Fruit fly (Drosophila melanogaster) whole organism, embryonic: ENCODE measurements around the gene Ms.
A peak's percentile ranks its signal among the peaks of the same experiment; 100 is the strongest.

Source experiments
- ATbp ChIP-seq: fragments of 200-800 bp; sonication (Bioruptor generic); optimal IDR thresholded peaks from 2 replicates; lab custom pipeline; 2017; ENCODE audit warnings: missing biosample characterization, mild to moderate bottlenecking, missing genetic modification characterization, missing genetic modification reagents
- Adf1 ChIP-seq: fragments of 200-800 bp; sonication (Bioruptor generic); IDR thresholded peaks from 2 replicates; pipeline ENCODE4 v1.3.6; 2022; ENCODE audit warnings: missing biosample characterization, missing genetic modification characterization
- BEAF-32 ChIP-seq: fragments of 200-800 bp; sonication (Bioruptor generic); optimal IDR thresholded peaks from 3 replicates; lab custom pipeline; 2017; ENCODE audit warnings: missing biosample characterization, missing genetic modification characterization, mild to moderate bottlenecking, moderate library complexity, missing genetic modification reagents
- BtbVII ChIP-seq: fragments of 200-800 bp; sonication (Bioruptor generic); optimal IDR thresholded peaks from 3 replicates; lab custom pipeline; 2017; ENCODE audit warnings: missing biosample characterization, mild to moderate bottlenecking, missing genetic modification characterization
- CG10321 ChIP-seq: fragments of 200-800 bp; sonication (Bioruptor generic); IDR thresholded peaks from 2 replicates; pipeline ENCODE4 v1.3.6; 2022; ENCODE audit warnings: missing biosample characterization, missing genetic modification characterization
- CG12659 ChIP-seq: fragments of 200-800 bp; sonication (Bioruptor generic); optimal IDR thresholded peaks from 3 replicates; lab custom pipeline; 2017; ENCODE audit warnings: mild to moderate bottlenecking, missing biosample characterization, missing genetic modification reagents, missing genetic modification characterization
- CG18599 ChIP-seq: fragments of 200-800 bp; sonication (Bioruptor generic); optimal IDR thresholded peaks from 3 replicates; lab custom pipeline; 2017; ENCODE audit warnings: missing biosample characterization, missing genetic modification characterization, mild to moderate bottlenecking, moderate library complexity, missing genetic modification reagents
- CG2889 ChIP-seq: fragments of 200-800 bp; sonication (Bioruptor generic); IDR thresholded peaks from 3 replicates; pipeline ENCODE4 v1.3.6; 2022; ENCODE audit warnings: missing biosample characterization, missing genetic modification characterization
- CG3281 ChIP-seq: fragments of 200-800 bp; sonication (Bioruptor generic); optimal IDR thresholded peaks from 3 replicates; lab custom pipeline; 2017; ENCODE audit warnings: missing biosample characterization, mild to moderate bottlenecking, missing genetic modification characterization
- CG3407 ChIP-seq: fragments of 200-800 bp; sonication (Bioruptor generic); optimal IDR thresholded peaks from 2 replicates; lab custom pipeline; 2018; ENCODE audit warnings: missing biosample characterization, mild to moderate bottlenecking, missing genetic modification characterization
- CG3726 ChIP-seq: fragments of 200-800 bp; sonication (Bioruptor generic); IDR thresholded peaks from 3 replicates; pipeline ENCODE4, ENCODE4 v1.3.6; 2022; ENCODE audit warnings: missing biosample characterization, missing genetic modification characterization
- CG4404 ChIP-seq: fragments of 200-800 bp; sonication (Bioruptor generic); IDR thresholded peaks from 2 replicates; pipeline ENCODE4 v1.3.6; 2022; ENCODE audit warnings: missing biosample characterization, missing genetic modification characterization
- CG4424 ChIP-seq: fragments of 200-800 bp; sonication (Bioruptor generic); optimal IDR thresholded peaks from 3 replicates; lab custom pipeline; 2016; ENCODE audit warnings: missing biosample characterization, missing genetic modification characterization
- CG4617 ChIP-seq: fragments of 200-800 bp; sonication (Bioruptor generic); optimal IDR thresholded peaks from 3 replicates; lab custom pipeline; 2016; ENCODE audit warnings: missing biosample characterization, missing genetic modification characterization, borderline replicate concordance
- CG6854 ChIP-seq: fragments of 200-800 bp; sonication (Bioruptor generic); optimal IDR thresholded peaks from 3 replicates; lab custom pipeline; 2017; ENCODE audit warnings: missing biosample characterization, mild to moderate bottlenecking, missing genetic modification characterization
- CG7271 ChIP-seq: fragments of 200-800 bp; sonication (Bioruptor generic); optimal IDR thresholded peaks from 2 replicates; lab custom pipeline; 2018; ENCODE audit warnings: missing biosample characterization, mild to moderate bottlenecking, missing genetic modification characterization, moderate library complexity
- CG8359 ChIP-seq: fragments of 200-800 bp; sonication (Bioruptor generic); optimal IDR thresholded peaks from 2 replicates; lab custom pipeline; 2017; ENCODE audit warnings: missing biosample characterization, mild to moderate bottlenecking, missing genetic modification characterization, borderline replicate concordance
- CG9932 ChIP-seq: fragments of 200-800 bp; sonication (Bioruptor generic); IDR thresholded peaks from 2 replicates; pipeline ENCODE4 v1.3.6; 2022; ENCODE audit warnings: missing biosample characterization, missing genetic modification characterization
- D19B ChIP-seq: fragments of 200-800 bp; sonication (Bioruptor generic); optimal IDR thresholded peaks from 2 replicates; lab custom pipeline; 2017; ENCODE audit warnings: missing biosample characterization, mild to moderate bottlenecking, missing genetic modification characterization
- Dll ChIP-seq: fragments of 200-800 bp; sonication (Bioruptor generic); IDR thresholded peaks from 4 replicates; pipeline ENCODE4 v1.3.6; 2022; ENCODE audit warnings: missing biosample characterization, missing genetic modification characterization; ENCODE audit not compliant: partially characterized antibody
- Doc3 ChIP-seq: fragments of 200-800 bp; sonication (Bioruptor generic); IDR thresholded peaks from 3 replicates; pipeline ENCODE4 v1.3.6; 2022; ENCODE audit warnings: missing biosample characterization, missing genetic modification characterization; ENCODE audit not compliant: partially characterized antibody
- HmgD ChIP-seq: fragments of 200-800 bp; sonication (Bioruptor generic); optimal IDR thresholded peaks from 3 replicates; lab custom pipeline; 2016; ENCODE audit warnings: missing biosample characterization, missing genetic modification characterization
- Hr3 ChIP-seq: fragments of 200-800 bp; sonication (Bioruptor generic); optimal IDR thresholded peaks from 3 replicates; lab custom pipeline; 2016; ENCODE audit warnings: missing biosample characterization, missing genetic modification characterization
- Sox102F ChIP-seq: fragments of 200-800 bp; sonication (Bioruptor generic); optimal IDR thresholded peaks from 2 replicates; lab custom pipeline; 2018; ENCODE audit warnings: missing biosample characterization, mild to moderate bottlenecking, missing genetic modification characterization, moderate library complexity
- Spps ChIP-seq: fragments of 200-800 bp; sonication (Bioruptor generic); optimal IDR thresholded peaks from 2 replicates; lab custom pipeline; 2018; ENCODE audit warnings: missing biosample characterization, mild to moderate bottlenecking, missing genetic modification characterization
- Ssrp ChIP-seq: fragments of 200-800 bp; sonication (Bioruptor generic); optimal IDR thresholded peaks from 2 replicates; lab custom pipeline; 2018; ENCODE audit warnings: missing biosample characterization, mild to moderate bottlenecking, missing genetic modification characterization, moderate library complexity
- TFAM ChIP-seq: fragments of 200-800 bp; sonication (Bioruptor generic); optimal IDR thresholded peaks from 2 replicates; lab custom pipeline; 2017; ENCODE audit warnings: missing biosample characterization, missing genetic modification characterization, inconsistent platforms
- Tbp ChIP-seq: fragments of >200 bp; optimal IDR thresholded peaks from 2 replicates; lab custom pipeline; 2018; ENCODE audit warnings: missing biosample characterization, missing genetic modification characterization
- ab ChIP-seq: fragments of 200-800 bp; sonication (Bioruptor generic); optimal IDR thresholded peaks from 2 replicates; lab custom pipeline; 2016; ENCODE audit warnings: missing biosample characterization, missing genetic modification characterization
- bsh ChIP-seq, 2 experiments: fragments of 200-800 bp; sonication (Bioruptor generic); optimal IDR thresholded peaks; 2 replicates each; lab custom pipeline; 2017 to 2018; ENCODE audit warnings: mild to moderate bottlenecking in 2 of 2, missing biosample characterization in 2 of 2, missing genetic modification characterization in 2 of 2, moderate library complexity in 1 of 2
- chm ChIP-seq: fragments of 200-800 bp; sonication (Bioruptor generic); IDR thresholded peaks from 2 replicates; pipeline ENCODE4 v1.3.6; 2022; ENCODE audit warnings: missing biosample characterization, missing genetic modification characterization
- crp ChIP-seq, 2 experiments: fragments of 200-800 bp; sonication (Bioruptor generic); optimal IDR thresholded peaks; 2 replicates in 1 of 2; 3 replicates in 1 of 2; lab custom pipeline; 2017; ENCODE audit warnings: missing biosample characterization in 2 of 2, missing genetic modification characterization in 2 of 2, mild to moderate bottlenecking in 1 of 2, moderate library complexity in 1 of 2
- fu2 ChIP-seq: fragments of 200-800 bp; sonication (Bioruptor generic); optimal IDR thresholded peaks from 2 replicates; lab custom pipeline; 2016; ENCODE audit warnings: missing biosample characterization, missing genetic modification characterization
- hkb ChIP-seq, 2 experiments: fragments of 200-800 bp in 1 of 2; fragments of >200 bp in 1 of 2; sonication (Bioruptor generic) in 1 of 2; IDR thresholded peaks in 1 of 2; optimal IDR thresholded peaks in 1 of 2; 2 replicates each; pipeline versions ENCODE4 v1.3.6 to Lab custom; 2017 to 2022; ENCODE audit warnings: missing biosample characterization in 1 of 2, missing genetic modification characterization in 1 of 2
- lab ChIP-seq: fragments of 200-800 bp; sonication (Bioruptor generic); optimal IDR thresholded peaks from 3 replicates; lab custom pipeline; 2017; ENCODE audit warnings: missing biosample characterization, missing genetic modification characterization, mild to moderate bottlenecking, moderate library complexity, missing genetic modification reagents
- luna ChIP-seq: fragments of 200-800 bp; sonication (Bioruptor generic); optimal IDR thresholded peaks from 2 replicates; lab custom pipeline; 2016; ENCODE audit warnings: missing biosample characterization, missing genetic modification characterization
- nerfin-1 ChIP-seq: fragments of 200-800 bp; sonication (Bioruptor generic); optimal IDR thresholded peaks from 3 replicates; lab custom pipeline; 2019; ENCODE audit warnings: missing biosample characterization, mild to moderate bottlenecking, missing genetic modification characterization, moderate library complexity
- odd ChIP-seq: fragments of 200-800 bp; sonication (Bioruptor generic); optimal IDR thresholded peaks from 2 replicates; lab custom pipeline; 2017; ENCODE audit warnings: missing biosample characterization, mild to moderate bottlenecking, missing genetic modification characterization
- pb ChIP-seq: fragments of 200-800 bp; sonication (Bioruptor generic); optimal IDR thresholded peaks from 3 replicates; lab custom pipeline; 2016; ENCODE audit warnings: missing biosample characterization, missing genetic modification characterization
- pfk ChIP-seq: fragments of 200-800 bp; sonication (Bioruptor generic); optimal IDR thresholded peaks from 2 replicates; lab custom pipeline; 2018; ENCODE audit warnings: missing biosample characterization, mild to moderate bottlenecking, missing genetic modification characterization, moderate library complexity
- ranshi ChIP-seq: fragments of 200-800 bp; sonication (Bioruptor generic); IDR thresholded peaks from 2 replicates; pipeline ENCODE4 v1.3.6; 2022; ENCODE audit warnings: missing biosample characterization, missing genetic modification characterization
- salm ChIP-seq: fragments of 200-800 bp; sonication (Bioruptor generic); optimal IDR thresholded peaks from 2 replicates; lab custom pipeline; 2018; ENCODE audit warnings: missing biosample characterization, mild to moderate bottlenecking, missing genetic modification characterization
- seq ChIP-seq: fragments of 200-800 bp; sonication (Bioruptor generic); IDR thresholded peaks from 2 replicates; pipeline ENCODE4 v1.3.6; 2022; ENCODE audit warnings: missing biosample characterization, missing genetic modification characterization
- sr ChIP-seq: fragments of 200-800 bp; sonication (Bioruptor generic); IDR thresholded peaks from 3 replicates; pipeline ENCODE4 v1.3.6; 2022; ENCODE audit warnings: missing biosample characterization, missing genetic modification characterization
- trem ChIP-seq: fragments of 200-800 bp; optimal IDR thresholded peaks from 3 replicates; lab custom pipeline; 2019; ENCODE audit warnings: missing biosample characterization, mild to moderate bottlenecking, missing genetic modification characterization, moderate library complexity
- unpg ChIP-seq: fragments of 200-800 bp; sonication (Bioruptor generic); optimal IDR thresholded peaks from 3 replicates; lab custom pipeline; 2018; ENCODE audit warnings: missing biosample characterization, mild to moderate bottlenecking, missing genetic modification characterization, moderate library complexity
- usp ChIP-seq: fragments of >200 bp; optimal IDR thresholded peaks from 2 replicates; lab custom pipeline; 2017; ENCODE audit warnings: missing biosample characterization, missing genetic modification characterization

Gene Ms

DNA sequence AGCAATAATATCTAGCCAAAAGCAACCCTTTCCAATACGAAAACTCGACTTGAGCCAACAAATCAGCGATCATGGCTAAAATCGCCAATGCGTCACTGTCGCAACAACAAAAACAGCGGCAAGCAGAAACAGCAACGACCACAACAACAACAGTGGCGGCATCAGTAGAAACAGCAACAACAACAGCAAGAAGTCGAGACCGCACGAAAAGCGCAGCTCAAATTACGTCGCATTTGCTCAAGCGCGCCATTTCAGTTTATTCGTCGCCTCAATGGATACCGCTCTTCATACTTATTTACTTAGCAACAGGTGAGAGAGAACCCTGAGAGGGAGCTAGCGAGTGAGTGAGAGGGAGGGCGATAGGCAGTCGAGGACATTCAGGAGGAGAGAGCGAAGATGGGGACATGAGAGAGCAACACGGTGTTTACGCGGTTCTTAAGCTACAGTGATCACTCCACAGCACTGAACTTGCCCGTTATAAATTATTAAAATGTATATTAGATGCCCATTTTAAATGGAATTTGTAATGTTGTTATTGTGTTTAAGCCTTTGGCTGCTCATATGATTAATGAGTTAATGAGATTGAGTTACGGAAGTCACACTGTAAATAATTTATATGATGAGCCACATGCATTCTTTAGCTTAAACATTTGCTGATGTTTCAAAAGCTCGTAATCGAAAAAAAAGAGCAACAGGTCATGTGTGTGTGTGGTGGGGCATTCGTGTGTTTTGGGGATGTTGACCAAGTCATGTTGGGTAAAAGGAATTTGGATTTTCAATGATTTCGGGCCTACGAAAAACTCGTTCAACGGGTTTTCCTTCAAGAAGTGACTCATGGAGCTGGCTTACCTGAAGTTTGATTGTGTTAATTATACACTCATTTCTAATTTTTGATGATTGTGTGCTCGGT, 45.5 kb upstream of the Ms start (continued):
- TF ChIP-seq D19B (GFP tag; lab: Kevin White, UChicago) (peak; percentile 29), salm (tag; lab: Kevin White, UChicago) (peak; percentile 47), nerfin-1 (tag; lab: Kevin White, UChicago) (peak; percentile 46), crp (GFP tag; optimal IDR thresholded peaks at IDR 0.05; lab: Kevin White, UChicago) (peak in 1 of 2 experiments; percentile 7), ab (GFP tag; lab: Kevin White, UChicago) (peak; percentile 39), chm (GFP tag; lab: Robert Waterston, UW) (peak; percentile 84), BEAF-32 (GFP tag; lab: Kevin White, UChicago) (no peak), trem (tag; lab: Kevin White, UChicago) (peak; percentile 59), CG3726 (peak; percentile 56; the same call in 1 of the 3 replicates), unpg (peak; percentile 87), CG18599 (GFP tag; lab: Kevin White, UChicago) (peak; percentile 82), Doc3 (GFP tag; lab: Robert Waterston, UW) (no peak), lab (GFP tag; lab: Kevin White, UChicago) (peak; percentile 84), Spps (tag; lab: Kevin White, UChicago) (peak; percentile 32), CG4424 (GFP tag; lab: Kevin White, UChicago) (peak; percentile 32), CG10321 (GFP tag; lab: Robert Waterston, UW) (peak; percentile 56; the same call in 1 of the 2 replicates), CG2889 (GFP tag; lab: Robert Waterston, UW) (peak; percentile 78), Hr3 (GFP tag; lab: Kevin White, UChicago) (peak; percentile 73), usp (GFP tag; lab: Kevin White, UChicago) (no peak), BtbVII (peak; percentile 69), fu2 (GFP tag; lab: Kevin White, UChicago) (peak; percentile 54), ATbp (GFP tag; lab: Kevin White, UChicago) (peak; percentile 65), hkb (optimal IDR thresholded peaks at IDR 0.05; lab: Kevin White, UChicago) (no peak), hkb (GFP tag; IDR thresholded peaks at IDR 0.05; lab: Robert Waterston, UW) (peak; percentile 87), seq (peak; percentile 79), CG3281 (GFP tag; lab: Kevin White, UChicago) (peak; percentile 75), CG12659 (peak; percentile 78), Tbp (GFP tag; lab: Kevin White, UChicago) (no peak), Sox102F (GFP tag; lab: Kevin White, UChicago) (peak; percentile 74), Ssrp (tag; lab: Kevin White, UChicago) (peak; percentile 71), CG8359 (GFP tag; lab: Kevin White, UChicago) (no peak), CG9932 (peak; percentile 84), CG3407 (GFP tag; lab: Kevin White, UChicago) (peak; percentile 48), TFAM (peak; percentile 36), sr (GFP tag; lab: Robert Waterston, UW) (no peak), CG6854 (GFP tag; lab: Kevin White, UChicago) (no peak), HmgD (GFP tag; lab: Kevin White, UChicago) (no peak), CG4617 (peak; percentile 34), Adf1 (GFP tag; lab: Robert Waterston, UW) (no peak; the same call in 1 of the 2 replicates), pfk (no peak), CG7271 (tag; lab: Kevin White, UChicago) (no peak), luna (GFP tag; lab: Kevin White, UChicago) (no peak), bsh (GFP tag; optimal IDR thresholded peaks at IDR 0.05; lab: Kevin White, UChicago) (peak; percentile 82 to 90), pb (GFP tag; lab: Kevin White, UChicago) (peak; percentile 41), Dll (no peak), ranshi (GFP tag; lab: Robert Waterston, UW) (peak; percentile 81), odd (peak; percentile 66), CG4404 (peak; percentile 84)
